Worm (Caenorhabditis elegans) whole organism, L4/young adult: Measurements from ENCODE around the gene F22E5.6.

ENCODE experiments used
- W03F9.2 ChIP-seq: fragments of 150-350 bp; optimal IDR thresholded peaks from 2 replicates; lab custom pipeline; 2014; ENCODE audit warnings: missing biosample characterization, missing genetic modification characterization
- dao-5 ChIP-seq: sonication (generic microtip); optimal IDR thresholded peaks from 2 replicates; lab custom pipeline; 2016; ENCODE audit warnings: missing genotype, missing genetic modification characterization, moderate library complexity, missing compliant biosample characterization
- him-1 ChIP-seq: sonication (generic microtip); optimal IDR thresholded peaks from 2 replicates; lab custom pipeline; 2016; ENCODE audit warnings: missing genotype, missing genetic modification reagents, missing genetic modification characterization, missing compliant biosample characterization

ce11 chrII:2611009-2611408, 38.6 kb upstream of the F22E5.6 start:
- no peak for TF ChIP-seq him-1 (tag; lab: Kevin White, UChicago)
- TF ChIP-seq dao-5 (tag; lab: Kevin White, UChicago): no peak
- no peak for TF ChIP-seq W03F9.2 (tag; lab: Kevin White, UChicago)
